Fruit fly (Drosophila melanogaster) whole organism, embryonic: Measurements from ENCODE around the gene CG33947.
A peak's percentile ranks its signal among the peaks of the same experiment; 100 is the strongest.

ENCODE experiments used
- CG9727 ChIP-seq: fragments of 200-800 bp; sonication (Bioruptor generic); optimal IDR thresholded peaks from 3 replicates; lab custom pipeline; 2017; ENCODE audit warnings: missing biosample characterization, mild to moderate bottlenecking, missing genetic modification characterization
- Doc3 ChIP-seq: fragments of 200-800 bp; sonication (Bioruptor generic); IDR thresholded peaks from 3 replicates; pipeline ENCODE4 v1.3.6; 2022; ENCODE audit warnings: missing biosample characterization, missing genetic modification characterization; ENCODE audit not compliant: partially characterized antibody
- HLHmδ ChIP-seq: fragments of 200-800 bp; sonication (Bioruptor generic); optimal IDR thresholded peaks from 2 replicates; lab custom pipeline; 2018; ENCODE audit warnings: missing biosample characterization, mild to moderate bottlenecking, missing genetic modification characterization, moderate library complexity
- zf30C ChIP-seq: fragments of 200-800 bp; sonication (Bioruptor generic); optimal IDR thresholded peaks from 3 replicates; lab custom pipeline; 2018; ENCODE audit warnings: missing biosample characterization, mild to moderate bottlenecking, missing genetic modification characterization

DNA sequence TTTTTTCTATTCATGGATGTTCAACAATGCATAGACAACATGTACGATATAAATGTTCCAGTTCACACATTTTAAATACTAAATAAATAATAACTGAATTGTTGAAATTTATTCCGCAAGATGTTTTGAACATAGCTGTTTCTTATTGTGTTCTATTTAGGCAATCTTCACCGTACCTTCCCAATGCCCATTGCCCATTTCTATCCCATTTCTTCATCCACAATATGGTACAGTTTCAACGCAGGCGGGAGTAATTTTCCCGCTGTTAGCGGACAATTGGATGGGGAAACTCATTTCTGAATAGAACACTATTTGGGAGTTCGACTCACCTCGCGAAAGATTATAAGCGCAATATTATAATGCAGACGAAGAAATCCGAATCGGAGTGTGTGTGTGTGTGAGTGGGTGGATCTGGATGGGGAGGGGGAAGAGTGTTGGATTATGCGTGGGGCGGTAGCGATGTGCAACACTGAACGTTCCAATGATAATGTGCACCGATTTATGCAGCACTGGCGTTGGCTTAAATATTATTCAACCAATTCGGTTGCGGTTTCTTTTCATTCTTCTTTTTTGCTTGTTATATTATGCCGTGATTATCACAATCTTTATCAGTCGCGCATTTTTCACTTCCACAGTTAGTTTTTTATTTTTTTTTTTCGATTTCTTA lies 4.2 kb upstream of the CG33947 start:
- TF ChIP-seq Doc3 (GFP tag; lab: Robert Waterston, UW) (no peak), zf30C (GFP tag; lab: Kevin White, UChicago) (no peak), CG9727 (peak; percentile 47), HLHmδ (peak; percentile 33)
